Fruit fly (Drosophila melanogaster) whole organism, embryonic: ENCODE data around the gene sing.

ENCODE experiments used
- Abd-B ChIP-seq: fragments of 200-800 bp; sonication (Bioruptor generic); optimal IDR thresholded peaks from 2 replicates; lab custom pipeline; 2018; ENCODE audit warnings: missing biosample characterization, mild to moderate bottlenecking, missing genetic modification characterization, moderate library complexity
- Bdp1 ChIP-seq: fragments of 200-800 bp; sonication (Bioruptor generic); optimal IDR thresholded peaks from 3 replicates; lab custom pipeline; 2016; ENCODE audit warnings: missing biosample characterization, missing genetic modification characterization
- Bteb2 ChIP-seq: fragments of 200-800 bp; sonication (Bioruptor generic); optimal IDR thresholded peaks from 2 replicates; lab custom pipeline; 2016; ENCODE audit warnings: missing biosample characterization, missing genetic modification characterization
- CG10147 ChIP-seq: fragments of 200-800 bp; sonication (Bioruptor generic); optimal IDR thresholded peaks from 2 replicates; lab custom pipeline; 2019; ENCODE audit warnings: missing biosample characterization, mild to moderate bottlenecking, missing genetic modification characterization, moderate library complexity
- CG11695 ChIP-seq: fragments of 200-800 bp; sonication (Bioruptor generic); IDR thresholded peaks from 3 replicates; pipeline ENCODE4 v1.3.6; 2022; ENCODE audit warnings: missing biosample characterization, missing genetic modification characterization
- CG14710 ChIP-seq: fragments of 200-800 bp; sonication (Bioruptor generic); optimal IDR thresholded peaks from 3 replicates; lab custom pipeline; 2019; ENCODE audit warnings: missing biosample characterization, mild to moderate bottlenecking, missing genetic modification characterization, moderate library complexity
- CG17186 ChIP-seq: fragments of 200-800 bp; sonication (Bioruptor generic); optimal IDR thresholded peaks from 3 replicates; lab custom pipeline; 2017; ENCODE audit warnings: missing biosample characterization, missing genetic modification reagents, missing genetic modification characterization
- CG17612 ChIP-seq: fragments of 200-800 bp; sonication (Bioruptor generic); IDR thresholded peaks from 2 replicates; pipeline ENCODE4 v1.3.6; 2022; ENCODE audit warnings: missing biosample characterization, missing genetic modification characterization
- CG18599 ChIP-seq: fragments of 200-800 bp; sonication (Bioruptor generic); optimal IDR thresholded peaks from 3 replicates; lab custom pipeline; 2017; ENCODE audit warnings: missing biosample characterization, missing genetic modification characterization, mild to moderate bottlenecking, moderate library complexity, missing genetic modification reagents
- CG2712 ChIP-seq: fragments of 200-800 bp; optimal IDR thresholded peaks from 3 replicates; lab custom pipeline; 2019; ENCODE audit warnings: missing biosample characterization, mild to moderate bottlenecking, missing genetic modification characterization, moderate library complexity
- CG31224 ChIP-seq: fragments of 200-800 bp; sonication (Bioruptor generic); IDR thresholded peaks from 2 replicates; pipeline ENCODE4 v1.3.6; 2022; ENCODE audit warnings: missing biosample characterization, missing genetic modification characterization
- CG34422 ChIP-seq: fragments of 200-800 bp; sonication (Bioruptor generic); IDR thresholded peaks from 3 replicates; pipeline ENCODE4 v1.3.6; 2022; ENCODE audit warnings: missing biosample characterization, missing genetic modification characterization
- CG3838 ChIP-seq: fragments of 200-800 bp; sonication (Bioruptor generic); optimal IDR thresholded peaks from 3 replicates; lab custom pipeline; 2016; ENCODE audit warnings: missing biosample characterization, missing genetic modification characterization
- CG4360 ChIP-seq: fragments of 200-800 bp; sonication (Bioruptor generic); IDR thresholded peaks from 2 replicates; pipeline ENCODE4 v1.3.6; 2022; ENCODE audit warnings: missing biosample characterization, missing genetic modification characterization
- CG6689 ChIP-seq: fragments of 200-800 bp; sonication (Bioruptor generic); IDR thresholded peaks from 2 replicates; pipeline ENCODE4 v1.3.6; 2022; ENCODE audit warnings: missing biosample characterization, missing genetic modification characterization
- CG7745 ChIP-seq: fragments of 200-800 bp; sonication (Bioruptor generic); optimal IDR thresholded peaks from 2 replicates; lab custom pipeline; 2018; ENCODE audit warnings: missing biosample characterization, mild to moderate bottlenecking, missing genetic modification characterization, moderate library complexity
- CG8765 ChIP-seq: fragments of 200-800 bp; sonication (Bioruptor generic); IDR thresholded peaks from 2 replicates; pipeline ENCODE4 v1.3.6; 2022; ENCODE audit warnings: missing biosample characterization, missing genetic modification characterization
- CG9437 ChIP-seq: fragments of 200-800 bp; sonication (Bioruptor generic); optimal IDR thresholded peaks from 2 replicates; lab custom pipeline; 2018; ENCODE audit warnings: missing biosample characterization, mild to moderate bottlenecking, missing genetic modification characterization
- D ChIP-seq, 2 experiments: fragments of 200-800 bp in 1 of 2; fragments of >200 bp in 1 of 2; sonication (Bioruptor generic) in 1 of 2; optimal IDR thresholded peaks; 2 replicates in 1 of 2; 3 replicates in 1 of 2; lab custom pipeline; 2017; ENCODE audit warnings: mild to moderate bottlenecking in 1 of 2, missing biosample characterization in 1 of 2, missing genetic modification characterization in 1 of 2, missing genetic modification reagents in 1 of 2
- Eip74EF ChIP-seq, 2 experiments: fragments of 200-800 bp in 1 of 2; fragments of >200 bp in 1 of 2; sonication (Bioruptor generic) in 1 of 2; optimal IDR thresholded peaks; 2 replicates each; lab custom pipeline; 2017 to 2019; ENCODE audit warnings: missing biosample characterization in 2 of 2, missing genetic modification characterization in 2 of 2, mild to moderate bottlenecking in 1 of 2, moderate library complexity in 1 of 2
- HLHmδ ChIP-seq: fragments of 200-800 bp; sonication (Bioruptor generic); optimal IDR thresholded peaks from 2 replicates; lab custom pipeline; 2018; ENCODE audit warnings: missing biosample characterization, mild to moderate bottlenecking, missing genetic modification characterization, moderate library complexity
- Hr78 ChIP-seq, 2 experiments: fragments of 200-800 bp in 1 of 2; fragments of >200 bp in 1 of 2; sonication (Bioruptor generic) in 1 of 2; optimal IDR thresholded peaks; 2 replicates each; lab custom pipeline; 2017 to 2019; ENCODE audit warnings: missing biosample characterization in 2 of 2, missing genetic modification characterization in 2 of 2, mild to moderate bottlenecking in 1 of 2, moderate library complexity in 1 of 2
- Oli ChIP-seq: fragments of 200-800 bp; sonication (Bioruptor generic); optimal IDR thresholded peaks from 2 replicates; lab custom pipeline; 2018; ENCODE audit warnings: missing biosample characterization, mild to moderate bottlenecking, missing genetic modification characterization, moderate library complexity
- TFAM ChIP-seq: fragments of 200-800 bp; sonication (Bioruptor generic); optimal IDR thresholded peaks from 2 replicates; lab custom pipeline; 2017; ENCODE audit warnings: missing biosample characterization, missing genetic modification characterization, inconsistent platforms
- Taf1 ChIP-seq: fragments of 200-800 bp; sonication (Bioruptor generic); IDR thresholded peaks from 2 replicates; pipeline ENCODE4 v1.3.6; 2022; ENCODE audit warnings: missing biosample characterization, missing genetic modification characterization
- Vsx1 ChIP-seq: fragments of 200-800 bp; sonication (Bioruptor generic); optimal IDR thresholded peaks from 2 replicates; lab custom pipeline; 2017; ENCODE audit warnings: missing biosample characterization, mild to moderate bottlenecking, missing genetic modification characterization, missing genetic modification reagents
- ash1 ChIP-seq: fragments of 200-800 bp; sonication (Bioruptor generic); optimal IDR thresholded peaks from 2 replicates; lab custom pipeline; 2018; ENCODE audit warnings: missing biosample characterization, mild to moderate bottlenecking, missing genetic modification characterization
- btn ChIP-seq: fragments of 200-800 bp; sonication (Bioruptor generic); optimal IDR thresholded peaks from 2 replicates; lab custom pipeline; 2016; ENCODE audit warnings: missing biosample characterization, missing genetic modification characterization
- chif ChIP-seq, 2 experiments: fragments of 200-800 bp; sonication (Bioruptor generic); optimal IDR thresholded peaks; 3 replicates each; lab custom pipeline; 2016; ENCODE audit warnings: missing biosample characterization in 2 of 2, missing genetic modification characterization in 2 of 2
- crc ChIP-seq: fragments of 200-800 bp; sonication (Bioruptor generic); optimal IDR thresholded peaks from 2 replicates; lab custom pipeline; 2016; ENCODE audit warnings: missing biosample characterization, missing genetic modification characterization
- dmrt99B ChIP-seq: fragments of 200-800 bp; sonication (Bioruptor generic); optimal IDR thresholded peaks from 2 replicates; lab custom pipeline; 2018; ENCODE audit warnings: missing biosample characterization, mild to moderate bottlenecking, missing genetic modification characterization, moderate library complexity
- jumu ChIP-seq: fragments of 200-800 bp; sonication (Bioruptor generic); optimal IDR thresholded peaks from 3 replicates; lab custom pipeline; 2016; ENCODE audit warnings: missing biosample characterization, missing genetic modification characterization
- nom ChIP-seq: fragments of 200-800 bp; sonication (Bioruptor generic); optimal IDR thresholded peaks from 2 replicates; lab custom pipeline; 2017; ENCODE audit warnings: missing biosample characterization, missing genetic modification characterization, mild to moderate bottlenecking, moderate library complexity, missing genetic modification reagents
- pros ChIP-seq: fragments of 200-800 bp; sonication (Bioruptor generic); optimal IDR thresholded peaks from 3 replicates; lab custom pipeline; 2019; ENCODE audit warnings: missing biosample characterization, mild to moderate bottlenecking, missing genetic modification characterization, moderate library complexity
- sens ChIP-seq: fragments of 200-800 bp; sonication (Bioruptor generic); peaks from one replicate; lab custom pipeline; 2016; ENCODE audit warnings: missing biosample characterization, missing genetic modification characterization
- stc ChIP-seq: fragments of 200-800 bp; sonication (Bioruptor generic); IDR thresholded peaks from 2 replicates; pipeline ENCODE4 v1.3.6; 2022; ENCODE audit warnings: missing biosample characterization, missing genetic modification characterization
- twi ChIP-seq: fragments of 200-800 bp; optimal IDR thresholded peaks from 2 replicates; lab custom pipeline; 2019; ENCODE audit warnings: missing biosample characterization, mild to moderate bottlenecking, missing genetic modification characterization, moderate library complexity
- wor ChIP-seq: fragments of 200-800 bp; sonication (Bioruptor generic); IDR thresholded peaks from 2 replicates; pipeline ENCODE4 v1.3.6; 2022; ENCODE audit warnings: missing biosample characterization, missing genetic modification characterization

The sing gene

DNA sequence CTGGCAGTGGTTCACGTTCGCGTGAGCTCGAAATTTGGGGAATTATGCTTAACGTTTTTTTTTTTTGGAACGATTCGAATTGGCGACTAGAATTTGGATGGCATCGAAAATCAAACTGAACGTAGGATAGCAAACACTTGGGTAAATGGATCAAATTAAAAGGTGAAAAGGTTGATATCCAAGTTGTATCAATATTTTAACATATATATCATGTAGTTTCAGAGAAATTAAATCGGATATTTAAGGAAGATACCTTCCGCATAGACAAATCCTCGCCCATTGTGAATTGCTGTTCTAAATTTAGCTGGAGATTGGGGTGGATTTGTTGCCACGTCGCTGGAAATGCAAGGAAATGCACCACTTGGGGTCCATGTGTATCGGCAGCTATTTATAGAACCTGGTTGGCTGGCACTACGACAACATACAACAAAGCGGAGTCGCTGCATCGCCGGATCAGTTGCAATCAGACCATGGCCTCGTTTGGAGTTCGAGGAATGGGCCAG, at the start of gene sing, which contains the start of gene CG13010:
sing (plus strand) TSS at position 453 of the 503 bp plus-strand sequence.
CG13010 (minus strand) TSS at position 101 of the 503 bp plus-strand sequence.
- no peak for TF ChIP-seq CG6689
- TF ChIP-seq crc = no peak
- no peak for TF ChIP-seq TFAM (GFP tag; lab: Kevin White, UChicago)
- TF ChIP-seq CG10147 = no peak
- TF ChIP-seq btn (GFP tag; lab: Kevin White, UChicago) = no peak
- TF ChIP-seq ash1 = no peak
- TF ChIP-seq Eip74EF (GFP tag; optimal IDR thresholded peaks at IDR 0.05; lab: Kevin White, UChicago) = no peak
- TF ChIP-seq CG7745 (tag; lab: Kevin White, UChicago) = no peak
- TF ChIP-seq CG14710 (tag; lab: Kevin White, UChicago) = no peak
- TF ChIP-seq Vsx1 (GFP tag; lab: Kevin White, UChicago) = no peak
- peak; percentile 41 for TF ChIP-seq twi (tag; lab: Kevin White, UChicago)
- TF ChIP-seq CG2712 (tag; lab: Kevin White, UChicago) = peak; percentile 80
- no peak for TF ChIP-seq CG3838 (GFP tag; lab: Kevin White, UChicago)
- no peak for TF ChIP-seq CG17186 (GFP tag; lab: Kevin White, UChicago)
- no peak for TF ChIP-seq CG9437 (GFP tag; lab: Kevin White, UChicago)
- TF ChIP-seq Abd-B (GFP tag; lab: Kevin White, UChicago) = no peak
- no peak for TF ChIP-seq CG18599 (GFP tag; lab: Kevin White, UChicago)
- TF ChIP-seq CG4360 (GFP tag; lab: Robert Waterston, UW) = 0 out of 2 replicates have a peak, but pooled peaks have one; percentile 11
- no peak for TF ChIP-seq CG34422 (GFP tag; lab: Robert Waterston, UW)
- TF ChIP-seq wor (GFP tag; lab: Robert Waterston, UW) = no peak
- TF ChIP-seq Bteb2 (GFP tag; lab: Kevin White, UChicago) = no peak
- TF ChIP-seq sens (GFP tag; lab: Kevin White, UChicago) = peak; percentile 52
- no peak for TF ChIP-seq nom (GFP tag; lab: Kevin White, UChicago)
- TF ChIP-seq, all 482 proteins: peak for 4

DNA sequence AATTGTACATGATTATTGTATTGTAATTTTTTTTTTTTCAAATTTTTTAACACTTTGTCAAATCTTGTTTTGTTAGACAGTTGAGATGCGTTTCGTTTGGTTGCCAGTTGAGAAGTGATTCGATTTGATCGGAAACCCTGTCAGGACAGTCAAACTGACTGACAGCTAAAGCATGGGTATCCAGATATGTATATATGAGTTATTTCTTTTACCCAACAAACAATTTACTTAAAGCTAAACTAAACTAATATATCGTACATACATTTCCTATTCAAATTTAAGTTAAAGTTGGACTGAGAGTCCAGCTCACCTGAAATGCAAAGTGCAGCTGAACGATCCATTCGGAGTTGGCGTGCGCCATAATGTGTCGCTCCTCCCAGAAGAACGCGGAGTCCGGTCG, 47.0 kb upstream of the sing start, which contains the start of gene CG9777:
CG9777 (minus strand) TSS at position 101 of the 400 bp plus-strand sequence.
- TF ChIP-seq Hr78 (GFP tag; optimal IDR thresholded peaks at IDR 0.05; lab: Kevin White, UChicago) = no peak
- TF ChIP-seq pros = no peak
- TF ChIP-seq CG17612 = no peak
- TF ChIP-seq Bdp1 (GFP tag; lab: Kevin White, UChicago) = no peak
- TF ChIP-seq jumu (GFP tag; lab: Kevin White, UChicago) = no peak
- no peak for TF ChIP-seq chif (GFP tag; optimal IDR thresholded peaks at IDR 0.05; lab: Kevin White, UChicago)
- TF ChIP-seq Oli (tag; lab: Kevin White, UChicago) = no peak
- no peak for TF ChIP-seq stc (GFP tag; lab: Robert Waterston, UW)
- TF ChIP-seq HLHmδ (GFP tag; lab: Kevin White, UChicago) = no peak
- TF ChIP-seq dmrt99B = no peak
- TF ChIP-seq D (optimal IDR thresholded peaks at IDR 0.05; lab: Kevin White, UChicago) = no peak
- TF ChIP-seq D (GFP tag; optimal IDR thresholded peaks at IDR 0.05; lab: Kevin White, UChicago) = no peak
- TF ChIP-seq CG31224 (GFP tag; lab: Robert Waterston, UW) = no peak
- no peak for TF ChIP-seq CG8765 (GFP tag; lab: Robert Waterston, UW)
- TF ChIP-seq CG11695 (GFP tag; lab: Robert Waterston, UW) = no peak
- no peak for TF ChIP-seq Taf1 (GFP tag; lab: Robert Waterston, UW)
- TF ChIP-seq, all 482 proteins: peak for 0
